Worm (Caenorhabditis elegans): Measurements from ENCODE around the gene nas-9.

DNA sequence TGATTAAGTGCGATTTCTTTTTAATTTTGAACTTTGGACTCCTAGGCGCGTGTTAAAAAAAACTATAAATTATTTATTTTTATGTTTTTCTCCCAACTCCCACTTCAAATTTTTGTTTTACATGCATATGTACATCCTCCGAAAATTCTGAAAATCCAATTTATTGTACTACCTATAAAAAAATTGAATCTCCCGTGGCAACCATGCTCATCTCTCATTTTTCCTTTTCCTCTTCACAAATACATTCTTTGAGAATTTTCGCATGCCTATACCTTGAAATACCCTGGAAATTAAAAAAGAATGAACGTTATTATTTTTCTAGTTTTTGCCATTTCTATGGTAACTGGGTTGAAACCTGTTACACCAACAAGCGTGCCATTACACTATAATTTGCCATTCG, 51.0 kb downstream of the nas-9 start, which contains the start of gene R02F11.10:
- no peak for TF ChIP-seq ceh-30 (tag; optimal IDR thresholded peaks at IDR 0.05)
- no peak for TF ChIP-seq pha-4 (tag; optimal IDR thresholded peaks at IDR 0.05)
- TF ChIP-seq elt-2 (tag; optimal IDR thresholded peaks at IDR 0.05) = no peak
- TF ChIP-seq pag-3 (tag; optimal IDR thresholded peaks at IDR 0.05; ENCODE audit: borderline replicate concordance) = no peak
- TF ChIP-seq gmeb-2 (tag; optimal IDR thresholded peaks at IDR 0.05) = no peak
- TF ChIP-seq tbx-2 (tag; optimal IDR thresholded peaks at IDR 0.05) = no peak
- no peak for TF ChIP-seq pqm-1 (tag; optimal IDR thresholded peaks at IDR 0.05)
- no peak for TF ChIP-seq ceh-9 (tag; optimal IDR thresholded peaks at IDR 0.05)
- TF ChIP-seq lin-11 (tag; optimal IDR thresholded peaks at IDR 0.05) = no peak
- no peak for TF ChIP-seq fkh-10 (GFP tag; optimal IDR thresholded peaks at IDR 0.05)
- TF ChIP-seq hlh-8 (tag; optimal IDR thresholded peaks at IDR 0.05) = no peak
- no peak for TF ChIP-seq unc-86 (tag; optimal IDR thresholded peaks at IDR 0.05)

All from whole organism, late embryonic.